Worm (Caenorhabditis elegans): ENCODE measurements around the gene mlc-7.

The mlc-7 gene

DNA sequence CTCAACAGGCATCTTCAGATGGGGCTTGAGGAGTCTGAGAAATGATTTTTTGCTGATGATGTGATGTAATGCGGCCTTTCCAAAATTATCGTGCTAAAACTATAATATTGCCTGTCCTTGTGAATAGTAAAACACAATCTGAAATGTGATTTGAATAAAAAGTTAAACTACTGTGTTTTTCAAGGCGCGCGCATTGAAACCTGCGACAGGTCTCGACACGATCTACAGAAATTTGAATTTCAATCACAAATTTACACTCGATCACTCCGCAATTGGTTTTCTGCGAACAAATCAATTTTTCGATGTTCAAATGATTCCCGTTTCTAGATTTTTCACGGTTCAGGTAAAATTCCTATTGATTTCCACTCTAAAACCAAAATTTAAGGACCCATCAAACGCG lies 4.4 kb downstream of the mlc-7 start, which contains the start of gene toca-2 (continued):
- TF ChIP-seq F49E8.2 (tag; optimal IDR thresholded peaks at IDR 0.05; ENCODE audit: insufficient read depth) (peak; percentile 14), nhr-120 (GFP tag; IDR thresholded peaks at IDR 0.05) (no peak), hlh-26 (GFP tag; conservative IDR thresholded peaks at IDR 0.05) (no peak), B0261.1 (tag; optimal IDR thresholded peaks at IDR 0.05) (no peak), sea-2 (GFP tag; IDR thresholded peaks at IDR 0.05) (no peak), dpff-1 (tag; optimal IDR thresholded peaks at IDR 0.05) (no peak), dpl-1 (GFP tag; optimal IDR thresholded peaks at IDR 0.05) (no peak), attf-5 (GFP tag; optimal IDR thresholded peaks at IDR 0.05) (no peak), snpc-1.3 (tag; optimal IDR thresholded peaks at IDR 0.05; ENCODE audit: insufficient read depth) (no peak), F57A8.1 (GFP tag; optimal IDR thresholded peaks at IDR 0.05) (no peak), Y53G8AR.9 (GFP tag; conservative IDR thresholded peaks at IDR 0.05) (no peak), pbrm-1 (GFP tag; IDR thresholded peaks at IDR 0.05) (no peak), rcor-1 (GFP tag; IDR thresholded peaks at IDR 0.05) (no peak), ceh-40 (GFP tag; IDR thresholded peaks at IDR 0.05) (no peak), hsf-1 (GFP tag; IDR thresholded peaks at IDR 0.05) (no peak)

DNA sequence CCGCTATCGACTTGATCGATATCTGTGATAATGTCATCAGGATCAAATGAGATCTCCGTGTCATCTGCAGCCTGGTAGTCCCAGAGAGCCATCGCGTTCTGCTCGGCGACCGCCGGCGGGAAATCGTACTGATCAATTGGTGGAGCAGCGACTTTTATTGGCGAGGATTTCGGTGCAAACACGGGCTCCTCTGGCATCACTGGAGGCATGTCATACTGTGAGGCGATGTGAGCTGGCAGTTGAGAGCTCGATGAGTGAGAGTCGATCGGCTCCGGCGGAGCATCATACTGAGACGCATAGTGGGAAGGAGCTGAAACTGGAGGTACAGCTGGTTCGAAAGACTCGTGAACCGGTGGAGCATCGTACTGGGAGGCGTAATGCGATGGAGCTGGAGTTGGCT lies 8.4 kb downstream of the mlc-7 start:
- no peak for TF ChIP-seq madf-10 (tag; optimal IDR thresholded peaks at IDR 0.05)
- 0 out of 2 replicates have a peak, but pooled peaks have one; percentile 28 for TF ChIP-seq hsf-1 (GFP tag; IDR thresholded peaks at IDR 0.05)
- TF ChIP-seq hlh-12 (tag; optimal IDR thresholded peaks at IDR 0.05) = no peak
- no peak for TF ChIP-seq snpc-4 (GFP tag; optimal IDR thresholded peaks at IDR 0.05)
- no peak for TF ChIP-seq snpc-4 (tag; optimal IDR thresholded peaks at IDR 0.05)
- no peak for TF ChIP-seq snpc-3.4 (tag; optimal IDR thresholded peaks at IDR 0.05)
- no peak for TF ChIP-seq madf-8 (GFP tag; conservative IDR thresholded peaks at IDR 0.05)
- TF ChIP-seq dpff-1 (tag; optimal IDR thresholded peaks at IDR 0.05) = no peak
- TF ChIP-seq egl-44 (GFP tag; IDR thresholded peaks at IDR 0.05) = no peak
- TF ChIP-seq mcd-1 (GFP tag; IDR thresholded peaks at IDR 0.05) = no peak
- no peak for TF ChIP-seq ZK185.1 (tag; optimal IDR thresholded peaks at IDR 0.05; ENCODE audit: poor library complexity, severe bottlenecking)
- no peak for TF ChIP-seq cebp-1 (GFP tag; IDR thresholded peaks at IDR 0.05)
- no peak for TF ChIP-seq cebp-1 (tag; optimal IDR thresholded peaks at IDR 0.05)
- no peak for TF ChIP-seq lin-26 (GFP tag; IDR thresholded peaks at IDR 0.05)
- TF ChIP-seq zfh-2 (GFP tag; conservative IDR thresholded peaks at IDR 0.05) = peak; percentile 55; the same call in 1 of the 2 replicates
- TF ChIP-seq egrh-3 (GFP tag; IDR thresholded peaks at IDR 0.05) = 0 out of 2 replicates have a peak, but pooled peaks have one; percentile 12
- TF ChIP-seq die-1 (tag; optimal IDR thresholded peaks at IDR 0.05) = no peak
- TF ChIP-seq Y53F4B.3 (GFP tag; IDR thresholded peaks at IDR 0.05) = no peak

DNA sequence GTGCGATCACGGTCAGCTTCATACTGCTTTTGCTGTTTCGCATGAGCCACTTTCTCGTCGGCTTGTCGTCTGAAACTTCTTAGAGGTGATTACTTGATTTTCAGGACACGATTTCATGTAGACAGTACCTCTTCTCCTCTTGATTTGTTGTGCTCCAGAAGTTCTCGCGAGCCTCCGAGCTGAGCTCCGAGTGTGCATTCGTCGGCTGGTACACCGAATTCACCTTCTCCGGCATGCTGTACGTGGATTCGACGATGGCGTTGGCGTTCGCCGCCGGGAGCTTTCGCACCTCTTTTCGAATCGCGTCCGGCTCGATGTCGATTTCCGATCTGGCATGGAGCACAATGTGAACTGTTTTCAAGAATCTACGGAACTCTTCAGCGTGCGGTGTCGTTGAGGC lies 9.8 kb downstream of the mlc-7 start:
- no peak for TF ChIP-seq ztf-3 (GFP tag; optimal IDR thresholded peaks at IDR 0.05)
- TF ChIP-seq zfh-2 (GFP tag; conservative IDR thresholded peaks at IDR 0.05) = 0 out of 2 replicates have a peak, but pooled peaks have one; percentile 42
- TF ChIP-seq hlh-26 (GFP tag; conservative IDR thresholded peaks at IDR 0.05) = no peak

DNA sequence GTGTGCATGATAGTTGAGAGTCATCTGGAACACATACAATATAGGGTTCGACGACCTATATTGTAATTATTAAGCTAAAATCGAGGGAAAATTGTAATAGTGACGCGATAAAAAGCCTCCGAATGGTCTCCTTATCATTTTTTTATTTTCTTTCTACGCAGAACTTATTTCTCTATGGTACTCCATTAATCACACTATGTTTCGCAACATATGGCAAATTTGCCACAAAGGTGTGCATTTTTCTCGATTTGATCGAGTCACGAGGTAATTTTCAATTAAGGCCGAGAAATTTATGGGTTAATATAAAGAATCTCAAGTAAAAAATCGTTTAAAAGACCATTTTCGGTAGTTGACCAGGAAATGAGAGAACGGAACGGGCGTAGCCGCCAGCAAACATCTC lies 10.8 kb downstream of the mlc-7 start, which contains the start of gene dbn-1:
Gene dbn-1, minus strand, starts transcription at position 24 of the 400 bp plus-strand sequence.
- TF ChIP-seq rpc-1 (optimal IDR thresholded peaks at IDR 0.05) = no peak
- no peak for TF ChIP-seq rpc-1 (tag; optimal IDR thresholded peaks at IDR 0.05)
- TF ChIP-seq lin-35 (GFP tag; optimal IDR thresholded peaks at IDR 0.05) = no peak
- no peak for TF ChIP-seq F22D6.2 (tag; optimal IDR thresholded peaks at IDR 0.05)
- TF ChIP-seq mxl-1 (tag; optimal IDR thresholded peaks at IDR 0.05) = no peak
- TF ChIP-seq T26A5.8 (tag; optimal IDR thresholded peaks at IDR 0.05) = no peak
- TF ChIP-seq cebp-1 (GFP tag; IDR thresholded peaks at IDR 0.05) = peak; percentile 66; the same call in 1 of the 2 replicates
- peak; percentile 86 for TF ChIP-seq cebp-1 (tag; optimal IDR thresholded peaks at IDR 0.05)
- TF ChIP-seq F23B12.7 (tag; optimal IDR thresholded peaks at IDR 0.05; ENCODE audit: insufficient read depth) = peak; percentile 3
- peak; percentile 66 for TF ChIP-seq nhr-80 (tag; optimal IDR thresholded peaks at IDR 0.05)
- TF ChIP-seq pha-4 (tag; optimal IDR thresholded peaks at IDR 0.05) = no peak
- no peak for TF ChIP-seq sptf-2 (GFP tag; optimal IDR thresholded peaks at IDR 0.05)
- TF ChIP-seq let-607 (tag; optimal IDR thresholded peaks at IDR 0.05) = no peak
- TF ChIP-seq ccch-3 (GFP tag; optimal IDR thresholded peaks at IDR 0.05) = no peak
